Worm (Caenorhabditis elegans): Measurements from ENCODE around the gene copb-2.

Gene copb-2

ce11 chrIV:9469293-9469692 is 9.8 kb downstream of the copb-2 start:
- TF ChIP-seq sox-4 (tag; optimal IDR thresholded peaks at IDR 0.05): no peak
- TF ChIP-seq madf-2 (tag; optimal IDR thresholded peaks at IDR 0.05): no peak
- TF ChIP-seq hlh-13 (GFP tag; optimal IDR thresholded peaks at IDR 0.05): no peak
- no peak for TF ChIP-seq K09A11.1 (tag; optimal IDR thresholded peaks at IDR 0.05; ENCODE audit: insufficient read depth)
- TF ChIP-seq nhr-11 (tag; optimal IDR thresholded peaks at IDR 0.05): no peak
- TF ChIP-seq ceh-31 (tag; optimal IDR thresholded peaks at IDR 0.05): no peak
- no peak for TF ChIP-seq ceh-22 (tag; optimal IDR thresholded peaks at IDR 0.05)
- no peak for TF ChIP-seq ets-4 (tag; optimal IDR thresholded peaks at IDR 0.05)
- TF ChIP-seq fax-1 (tag; optimal IDR thresholded peaks at IDR 0.05): no peak
- TF ChIP-seq ttx-3 (tag; optimal IDR thresholded peaks at IDR 0.05): no peak
- TF ChIP-seq dve-1 (tag; optimal IDR thresholded peaks at IDR 0.05): no peak
- no peak for TF ChIP-seq ceh-48 (tag; optimal IDR thresholded peaks at IDR 0.05)
- TF ChIP-seq dmd-4 (tag; optimal IDR thresholded peaks at IDR 0.05; ENCODE audit: borderline replicate concordance): no peak
- TF ChIP-seq pqm-1 (tag; optimal IDR thresholded peaks at IDR 0.05): no peak
- no peak for TF ChIP-seq hlh-15 (tag; optimal IDR thresholded peaks at IDR 0.05)
- TF ChIP-seq hlh-6 (tag; optimal IDR thresholded peaks at IDR 0.05): no peak
- TF ChIP-seq C08G9.2 (tag; optimal IDR thresholded peaks at IDR 0.05): no peak
- TF ChIP-seq F13H6.1 (tag; optimal IDR thresholded peaks at IDR 0.05): no peak
- no peak for TF ChIP-seq ama-1 (optimal IDR thresholded peaks at IDR 0.05)

ce11 chrIV:9477135-9477928 is 17.8 kb downstream of the copb-2 start, which contains the start of gene wrt-3:
TSS of gene wrt-3 (minus strand) at chrIV:9477456.
- TF ChIP-seq zip-5 (tag; optimal IDR thresholded peaks at IDR 0.05) (peak; percentile 80), ceh-2 (tag; optimal IDR thresholded peaks at IDR 0.05) (peak; percentile 89), ttx-3 (tag; optimal IDR thresholded peaks at IDR 0.05) (peak; percentile 93), tbx-7 (tag; optimal IDR thresholded peaks at IDR 0.05) (peak; percentile 57), fkh-6 (tag; optimal IDR thresholded peaks at IDR 0.05) (peak; percentile 94), ref-2 (tag; optimal IDR thresholded peaks at IDR 0.05) (peak; percentile 94), hlh-13 (GFP tag; optimal IDR thresholded peaks at IDR 0.05) (peak; percentile 91), pha-2 (tag; optimal IDR thresholded peaks at IDR 0.05) (peak; percentile 89), ceh-24 (tag; optimal IDR thresholded peaks at IDR 0.05) (peak; percentile 90), eyg-1 (tag; optimal IDR thresholded peaks at IDR 0.05) (peak; percentile 86), nhr-232 (tag; optimal IDR thresholded peaks at IDR 0.05) (peak; percentile 87), unc-55 (GFP tag; optimal IDR thresholded peaks at IDR 0.05) (no peak), ceh-18 (tag; optimal IDR thresholded peaks at IDR 0.05) (peak; percentile 82), pax-1 (tag; optimal IDR thresholded peaks at IDR 0.05) (no peak), hlh-30 (tag; optimal IDR thresholded peaks at IDR 0.05; ENCODE audit: insufficient read depth) (peak; percentile 14), elt-4 (tag; optimal IDR thresholded peaks at IDR 0.05) (peak; percentile 80), T23F11.4 (GFP tag; optimal IDR thresholded peaks at IDR 0.05) (peak; percentile 91), pat-9 (tag; optimal IDR thresholded peaks at IDR 0.05) (peak; percentile 93), lim-6 (tag; optimal IDR thresholded peaks at IDR 0.05) (peak; percentile 83), nfya-1 (tag; optimal IDR thresholded peaks at IDR 0.05) (peak; percentile 50), unc-3 (GFP tag; conservative IDR thresholded peaks at IDR 0.05) (peak; percentile 90), unc-3 (tag; optimal IDR thresholded peaks at IDR 0.05) (peak; percentile 88), syd-9 (tag; optimal IDR thresholded peaks at IDR 0.05) (peak; percentile 95), K02D7.2 (tag; optimal IDR thresholded peaks at IDR 0.05) (peak; percentile 94), ceh-22 (tag; optimal IDR thresholded peaks at IDR 0.05) (peak; percentile 17), ztf-16 (tag; optimal IDR thresholded peaks at IDR 0.05) (peak; percentile 94), pqm-1 (tag; optimal IDR thresholded peaks at IDR 0.05) (no peak), sdc-2 (tag; optimal IDR thresholded peaks at IDR 0.05) (peak; percentile 87), che-1 (tag; optimal IDR thresholded peaks at IDR 0.05) (peak; percentile 95), npax-4 (tag; optimal IDR thresholded peaks at IDR 0.05) (peak; percentile 91), ceh-30 (tag; optimal IDR thresholded peaks at IDR 0.05) (peak; percentile 19), F13H6.1 (tag; optimal IDR thresholded peaks at IDR 0.05) (peak; percentile 90), dmd-4 (tag; optimal IDR thresholded peaks at IDR 0.05; ENCODE audit: borderline replicate concordance) (peak; percentile 90), sox-2 (GFP tag; IDR thresholded peaks at IDR 0.05) (peak; percentile 92), odd-2 (tag; optimal IDR thresholded peaks at IDR 0.05) (peak; percentile 68), pag-3 (tag; optimal IDR thresholded peaks at IDR 0.05; ENCODE audit: borderline replicate concordance) (peak; percentile 53), ahr-1 (tag; optimal IDR thresholded peaks at IDR 0.05) (peak; percentile 92)

All from whole organism, late embryonic.